Worm (Caenorhabditis elegans): ENCODE measurements around the gene K04D7.6.

DNA sequence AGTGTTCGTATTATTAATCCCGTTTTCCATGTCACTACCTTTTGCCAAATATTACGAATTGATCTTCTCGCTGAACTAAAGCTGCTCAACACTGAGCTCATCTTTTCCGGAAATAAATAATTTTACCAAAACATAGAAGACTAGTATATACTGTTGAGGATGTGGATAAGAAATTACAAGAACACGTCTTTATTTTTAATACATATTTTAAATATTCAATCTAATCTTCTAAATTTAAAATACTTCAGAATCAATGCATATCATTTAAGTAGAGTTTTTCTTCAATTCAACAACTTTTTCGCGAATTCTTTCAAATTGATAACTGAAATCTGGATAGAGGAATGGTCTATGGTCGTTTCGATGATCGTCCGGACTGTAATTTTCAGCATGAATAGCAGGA is 8.7 kb upstream of the K04D7.6 start, which contains the start of gene abt-1:
- TF ChIP-seq tra-4 (tag; optimal IDR thresholded peaks at IDR 0.05) (no peak), pes-1 (GFP tag; IDR thresholded peaks at IDR 0.05) (no peak), B0310.2 (tag; optimal IDR thresholded peaks at IDR 0.05) (no peak), flt-1 (GFP tag; IDR thresholded peaks at IDR 0.05) (no peak), ama-1 (optimal IDR thresholded peaks at IDR 0.05) (no peak), tbx-11 (GFP tag; IDR thresholded peaks at IDR 0.05) (no peak), ceh-36 (tag; optimal IDR thresholded peaks at IDR 0.05) (no peak)
